Worm (Caenorhabditis elegans) whole organism, L2 larva: ENCODE results near the gene dop-3.

Experiments used
- C34F6.9 ChIP-seq: fragments of 150-350 bp; optimal IDR thresholded peaks from 2 replicates; lab custom pipeline; 2014; ENCODE audit warnings: missing biosample characterization, missing genetic modification characterization
- F13H6.1 ChIP-seq: sonication (generic microtip); optimal IDR thresholded peaks from 2 replicates; lab custom pipeline; 2016; ENCODE audit warnings: missing genetic modification characterization, missing compliant biosample characterization
- R02D3.7 ChIP-seq: fragments of 150-350 bp; optimal IDR thresholded peaks from 2 replicates; lab custom pipeline; 2014; ENCODE audit warnings: missing biosample characterization, missing genetic modification characterization
- Y55F3AM.14 ChIP-seq: fragments of 200-800 bp; sonication (Bioruptor generic); optimal IDR thresholded peaks from 2 replicates; lab custom pipeline; 2018; ENCODE audit warnings: mild to moderate bottlenecking, missing genetic modification characterization, missing compliant biosample characterization
- ZK546.5 ChIP-seq: sonication (generic microtip); optimal IDR thresholded peaks from 2 replicates; lab custom pipeline; 2017; ENCODE audit warnings: missing biosample characterization, missing genetic modification characterization
- alr-1 ChIP-seq: fragments of 150-350 bp; optimal IDR thresholded peaks from 2 replicates; lab custom pipeline; 2014; ENCODE audit warnings: missing biosample characterization, missing genetic modification characterization
- aly-2 ChIP-seq: fragments of 150-350 bp; optimal IDR thresholded peaks from 2 replicates; lab custom pipeline; 2014; ENCODE audit warnings: missing biosample characterization, missing genetic modification characterization
- ama-1 ChIP-seq: fragments of 150-350 bp; optimal IDR thresholded peaks from 2 replicates; lab custom pipeline; 2018; ENCODE audit warnings: inconsistent platforms
- blmp-1 ChIP-seq: sonication (generic microtip); optimal IDR thresholded peaks from 2 replicates; lab custom pipeline; 2017; ENCODE audit warnings: missing genetic modification characterization, mild to moderate bottlenecking, missing compliant biosample characterization, antibody characterized with exemption, moderate library complexity; ENCODE audit not compliant: insufficient read depth
- ceh-16 ChIP-seq: fragments of 150-350 bp; optimal IDR thresholded peaks from 2 replicates; lab custom pipeline; 2014; ENCODE audit warnings: missing biosample characterization, missing genetic modification characterization
- ceh-82 ChIP-seq: fragments of 150-350 bp; optimal IDR thresholded peaks from 2 replicates; lab custom pipeline; 2014; ENCODE audit warnings: missing biosample characterization, missing genetic modification characterization
- crh-2 ChIP-seq: sonication (generic microtip); optimal IDR thresholded peaks from 2 replicates; lab custom pipeline; 2017; ENCODE audit warnings: missing biosample characterization, missing genetic modification characterization
- dmd-4 ChIP-seq: sonication (generic microtip); optimal IDR thresholded peaks from 2 replicates; lab custom pipeline; 2017; ENCODE audit warnings: missing biosample characterization, missing genetic modification characterization
- elt-1 ChIP-seq: fragments of 150-350 bp; optimal IDR thresholded peaks from 2 replicates; lab custom pipeline; 2014; ENCODE audit warnings: missing biosample characterization, missing genetic modification characterization
- elt-3 ChIP-seq: sonication (generic microtip); optimal IDR thresholded peaks from 2 replicates; lab custom pipeline; 2017; ENCODE audit warnings: missing biosample characterization, missing genetic modification characterization
- lin-11 ChIP-seq: fragments of 150-350 bp; sonication (generic microtip); optimal IDR thresholded peaks from 2 replicates; lab custom pipeline; 2014; ENCODE audit warnings: missing biosample characterization, missing genetic modification characterization, inconsistent platforms, mixed read lengths
- lin-13 ChIP-seq: fragments of 150-350 bp; optimal IDR thresholded peaks from 2 replicates; lab custom pipeline; 2014; ENCODE audit warnings: missing biosample characterization, missing genetic modification reagents, missing genetic modification characterization
- lin-39 ChIP-seq: fragments of 150-350 bp; optimal IDR thresholded peaks from 2 replicates; lab custom pipeline; 2014; ENCODE audit warnings: missing biosample characterization, missing genetic modification reagents, missing genetic modification characterization
- lsy-2 ChIP-seq, 2 experiments: fragments of 150-350 bp in 1 of 2; sonication (generic microtip) in 1 of 2; optimal IDR thresholded peaks; 2 replicates each; lab custom pipeline; 2014 to 2017; ENCODE audit warnings: missing biosample characterization in 2 of 2, missing genetic modification characterization in 2 of 2
- mdl-1 ChIP-seq, 2 experiments: fragments of 150-350 bp in 1 of 2; sonication (generic microtip) in 1 of 2; optimal IDR thresholded peaks; 2 replicates each; lab custom pipeline; 2017; ENCODE audit warnings: missing biosample characterization in 2 of 2, missing genetic modification characterization in 2 of 2
- nhr-11 ChIP-seq: fragments of 150-350 bp; optimal IDR thresholded peaks from 2 replicates; lab custom pipeline; 2014; ENCODE audit warnings: missing biosample characterization, missing genetic modification characterization
- nhr-12 ChIP-seq: fragments of 150-350 bp; optimal IDR thresholded peaks from 2 replicates; lab custom pipeline; 2014; ENCODE audit warnings: missing biosample characterization, missing genetic modification characterization
- nhr-129 ChIP-seq: fragments of 150-350 bp; optimal IDR thresholded peaks from 2 replicates; lab custom pipeline; 2014; ENCODE audit warnings: missing biosample characterization, missing genetic modification characterization
- nhr-21 ChIP-seq: fragments of 150-350 bp; optimal IDR thresholded peaks from 2 replicates; lab custom pipeline; 2014; ENCODE audit warnings: missing biosample characterization, missing genetic modification characterization
- nhr-23 ChIP-seq: fragments of 150-350 bp; optimal IDR thresholded peaks from 2 replicates; lab custom pipeline; 2014; ENCODE audit warnings: missing biosample characterization, missing genetic modification reagents, missing genetic modification characterization
- nhr-237 ChIP-seq: fragments of 150-350 bp; optimal IDR thresholded peaks from 2 replicates; lab custom pipeline; 2014; ENCODE audit warnings: missing biosample characterization, missing genetic modification characterization
- nhr-25 ChIP-seq: fragments of 150-350 bp; sonication (generic microtip); optimal IDR thresholded peaks from 3 replicates; lab custom pipeline; 2014; ENCODE audit warnings: missing biosample characterization, missing genetic modification characterization
- nhr-6 ChIP-seq: fragments of 150-350 bp; optimal IDR thresholded peaks from 2 replicates; lab custom pipeline; 2014; ENCODE audit warnings: missing biosample characterization, missing genetic modification characterization
- skn-1 ChIP-seq: sonication (generic microtip); optimal IDR thresholded peaks from 2 replicates; lab custom pipeline; 2017; ENCODE audit warnings: missing biosample characterization, missing genetic modification characterization
- sma-3 ChIP-seq: sonication (generic microtip); optimal IDR thresholded peaks from 2 replicates; lab custom pipeline; 2016; ENCODE audit warnings: missing genetic modification reagents, missing genetic modification characterization, missing compliant biosample characterization
- sma-9 ChIP-seq, 2 experiments: fragments of 150-350 bp in 1 of 2; sonication (generic microtip) in 1 of 2; optimal IDR thresholded peaks; 2 replicates each; lab custom pipeline; 2014 to 2016; ENCODE audit warnings: missing genetic modification characterization in 2 of 2, mild to moderate bottlenecking in 1 of 2, missing biosample characterization in 1 of 2, missing compliant biosample characterization in 1 of 2, missing genetic modification reagents in 1 of 2, moderate library complexity in 1 of 2
- snpc-4 ChIP-seq: fragments of 150-350 bp; optimal IDR thresholded peaks from 2 replicates; lab custom pipeline; 2014; ENCODE audit warnings: missing biosample characterization, missing genetic modification characterization
- unc-39 ChIP-seq: fragments of 150-350 bp; optimal IDR thresholded peaks from 2 replicates; lab custom pipeline; 2014; ENCODE audit warnings: missing biosample characterization, missing genetic modification characterization
- unc-55 ChIP-seq: fragments of 150-350 bp; sonication (generic microtip); optimal IDR thresholded peaks from 3 replicates; lab custom pipeline; 2014; ENCODE audit warnings: missing biosample characterization, missing genetic modification reagents, missing genetic modification characterization
- ztf-1 ChIP-seq: fragments of 200-800 bp; sonication (Bioruptor generic); conservative IDR thresholded peaks from 2 replicates; pipeline ENCODE4 v1.3.6; 2022; ENCODE audit warnings: missing genetic modification characterization, missing compliant biosample characterization
- ztf-4 ChIP-seq: fragments of 150-350 bp; optimal IDR thresholded peaks from 2 replicates; lab custom pipeline; 2014; ENCODE audit warnings: missing biosample characterization, missing genetic modification characterization

Gene dop-3

DNA sequence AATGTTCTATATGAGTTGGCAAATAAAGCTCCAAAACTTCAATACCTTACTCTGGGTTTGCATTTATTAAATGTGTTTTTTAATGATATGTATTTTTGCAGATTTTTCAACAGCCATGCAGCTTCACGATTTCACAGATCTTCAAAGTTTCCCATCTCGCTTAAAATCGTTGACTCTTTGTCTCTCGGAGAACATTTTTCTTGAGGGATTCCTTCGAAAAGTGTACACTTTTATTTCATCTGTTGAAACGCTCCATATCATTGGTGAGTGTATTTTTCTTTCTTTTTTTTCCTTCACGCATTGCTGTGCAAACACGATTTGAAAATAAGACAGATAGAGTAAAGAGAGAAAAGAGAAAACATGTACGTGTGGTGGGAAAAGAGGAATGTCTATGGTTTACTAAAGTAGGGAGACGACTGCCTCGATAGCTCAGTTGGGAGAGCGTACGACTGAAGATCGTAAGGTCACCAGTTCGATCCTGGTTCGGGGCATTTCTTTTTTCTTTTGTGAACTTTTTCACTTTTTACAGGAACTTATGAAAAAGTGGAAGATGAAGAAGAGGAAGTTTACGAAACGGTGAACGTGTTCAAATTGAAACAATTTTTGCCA is 23.8 kb upstream of the dop-3 start (continued):
- TF ChIP-seq blmp-1 (tag; lab: Kevin White, UChicago), result no peak
- peak; percentile 81 for TF ChIP-seq F13H6.1 (tag; lab: Kevin White, UChicago)
- TF ChIP-seq nhr-25 (tag; lab: Kevin White, UChicago), result no peak
- no peak for TF ChIP-seq ztf-1
- no peak for TF ChIP-seq ama-1
- peak; percentile 44 for TF ChIP-seq skn-1
- TF ChIP-seq alr-1 (tag; lab: Kevin White, UChicago), result no peak

- TF ChIP-seq ztf-1 (no peak), nhr-237 (tag; lab: Kevin White, UChicago) (no peak), Y55F3AM.14 (no peak), ztf-4 (tag; lab: Kevin White, UChicago) (no peak), nhr-129 (peak; percentile 67), elt-3 (tag; lab: Kevin White, UChicago) (no peak), nhr-11 (tag; lab: Kevin White, UChicago) (no peak), nhr-23 (tag; lab: Kevin White, UChicago) (no peak), sma-9 (GFP tag; optimal IDR thresholded peaks at IDR 0.05; lab: Kevin White, UChicago) (peak; percentile 21), sma-9 (tag; optimal IDR thresholded peaks at IDR 0.05; lab: Kevin White, UChicago) (no peak), F13H6.1 (tag; lab: Kevin White, UChicago) (peak; percentile 63)
Measured at ce11 chrX:6591674-6592073, 22.1 kb upstream of the dop-3 start.

- TF ChIP-seq dmd-4 (tag; lab: Kevin White, UChicago) (no peak), aly-2 (no peak), elt-1 (tag; lab: Kevin White, UChicago) (no peak), mdl-1 (tag; optimal IDR thresholded peaks at IDR 0.05; lab: Kevin White, UChicago) (no peak), nhr-12 (tag; lab: Kevin White, UChicago) (no peak), ztf-1 (no peak), Y55F3AM.14 (no peak), lin-39 (tag; lab: Kevin White, UChicago) (no peak)
Measured at ce11 chrX:6588495-6588894, 19.0 kb upstream of the dop-3 start, which contains the start of gene fbxl-4. TSS of gene fbxl-4 (plus strand) at chrX:6588795.

- TF ChIP-seq aly-2 (no peak), ceh-82 (no peak), C34F6.9 (no peak), nhr-6 (no peak), ZK546.5 (no peak), unc-55 (GFP tag; lab: Kevin White, UChicago) (no peak), nhr-237 (tag; lab: Kevin White, UChicago) (no peak), F13H6.1 (tag; lab: Kevin White, UChicago) (no peak), sma-3 (no peak)
Measured at ce11 chrX:6583385-6583784, 13.9 kb upstream of the dop-3 start.

- TF ChIP-seq aly-2, result no peak
- TF ChIP-seq snpc-4 (tag; lab: Kevin White, UChicago), result no peak
- no peak for TF ChIP-seq C34F6.9
- no peak for TF ChIP-seq nhr-12 (tag; lab: Kevin White, UChicago)
- TF ChIP-seq Y55F3AM.14, result no peak
- no peak for TF ChIP-seq lin-11 (tag; lab: Kevin White, UChicago)
- no peak for TF ChIP-seq ceh-16
- no peak for TF ChIP-seq lin-13 (GFP tag; lab: Kevin White, UChicago)
- TF ChIP-seq nhr-21 (tag; lab: Kevin White, UChicago), result no peak
- no peak for TF ChIP-seq unc-39 (tag; lab: Kevin White, UChicago)
- no peak for TF ChIP-seq dmd-4 (tag; lab: Kevin White, UChicago)
- no peak for TF ChIP-seq crh-2 (tag; lab: Kevin White, UChicago)
- TF ChIP-seq lsy-2 (tag; optimal IDR thresholded peaks at IDR 0.05; lab: Kevin White, UChicago), result no peak
- no peak for TF ChIP-seq ZK546.5
- TF ChIP-seq unc-55 (GFP tag; lab: Kevin White, UChicago), result no peak
- no peak for TF ChIP-seq elt-1 (tag; lab: Kevin White, UChicago)
- TF ChIP-seq R02D3.7, result no peak
- TF ChIP-seq mdl-1 (tag; optimal IDR thresholded peaks at IDR 0.05; lab: Kevin White, UChicago), result no peak
- TF ChIP-seq skn-1, result no peak
Measured at ce11 chrX:6575992-6576391, 6.5 kb upstream of the dop-3 start.
